Fruit fly (Drosophila melanogaster): ENCODE results near the gene Polr2D.

DNA sequence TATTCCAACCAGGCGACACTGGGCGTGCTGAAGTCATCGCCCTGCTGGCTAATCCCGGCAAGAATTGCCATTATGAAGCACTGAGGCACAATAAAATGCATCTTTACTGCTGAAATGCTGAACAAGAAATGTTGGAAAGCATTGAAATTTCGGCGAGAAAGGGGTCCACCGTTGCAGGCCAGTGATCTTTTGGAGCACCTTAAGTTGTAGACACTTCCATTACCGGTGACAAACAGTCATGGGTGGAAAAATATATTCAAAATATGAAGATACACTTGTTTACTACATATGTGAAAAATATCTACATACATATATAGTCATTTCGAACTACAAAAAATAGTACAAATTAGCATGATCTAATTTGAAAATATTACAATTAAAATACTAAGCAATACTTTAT, 47.5 kb upstream of the Polr2D start, which contains the start of gene CG7126:
- TF ChIP-seq CG16779 (tag; optimal IDR thresholded peaks at IDR 0.05): no peak
- TF ChIP-seq CG3919 (GFP tag; optimal IDR thresholded peaks at IDR 0.05): no peak
- no peak for TF ChIP-seq CG32006 (GFP tag; optimal IDR thresholded peaks at IDR 0.05)
